Worm (Caenorhabditis elegans): ENCODE measurements around the gene C11E4.7.

- TF ChIP-seq nhr-12 (tag; optimal IDR thresholded peaks at IDR 0.05) = no peak
- no peak for TF ChIP-seq dmd-4 (tag; optimal IDR thresholded peaks at IDR 0.05)
- TF ChIP-seq nhr-77 (tag; optimal IDR thresholded peaks at IDR 0.05) = no peak
- no peak for TF ChIP-seq aly-2 (tag; optimal IDR thresholded peaks at IDR 0.05)
- TF ChIP-seq ceh-82 (tag; optimal IDR thresholded peaks at IDR 0.05) = no peak
Observed at ce11 chrX:9608127-9608526, 8.9 kb upstream of the C11E4.7 start.
